Worm (Caenorhabditis elegans): Measurements from ENCODE around the gene Y55F3C.9.
A peak's percentile ranks its signal among the peaks of the same experiment; 100 is the strongest.
"Not testable (repeated sequence)": the region's sequence is repeated elsewhere in the genome, so short reads cannot be mapped to it uniquely, and the experiment has no call there.

Gene Y55F3C.9

DNA sequence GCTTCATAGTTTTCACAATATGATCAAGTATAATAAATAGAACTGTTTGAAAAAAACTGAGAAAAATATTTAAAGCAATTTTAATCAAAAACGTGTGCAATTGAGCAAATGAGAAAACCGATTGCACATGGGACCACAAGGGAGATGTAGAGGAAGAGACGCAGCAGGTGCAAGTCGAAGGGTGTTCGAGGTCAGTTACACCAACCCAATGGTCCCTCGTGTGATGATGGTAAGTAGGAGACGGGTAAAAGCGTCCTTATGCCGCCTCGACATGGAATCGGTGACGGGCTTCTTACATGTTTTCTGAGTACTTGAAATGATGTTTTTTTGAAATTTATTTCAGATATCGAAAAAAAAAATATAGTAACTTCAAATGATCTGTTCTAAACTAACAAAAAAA, at the start of gene Y55F3C.9:
Y55F3C.9 (minus strand) TSS at position 101 of the 400 bp plus-strand sequence.
- TF ChIP-seq ztf-1 (GFP tag; conservative IDR thresholded peaks at IDR 0.05) (no peak), gmeb-1 (tag; optimal IDR thresholded peaks at IDR 0.05) (no peak), R02D3.7 (tag; optimal IDR thresholded peaks at IDR 0.05) (no peak), ztf-4 (tag; optimal IDR thresholded peaks at IDR 0.05) (no peak), nhr-25 (tag; optimal IDR thresholded peaks at IDR 0.05) (no peak), zag-1 (tag; optimal IDR thresholded peaks at IDR 0.05) (no peak), nhr-6 (tag; optimal IDR thresholded peaks at IDR 0.05) (no peak)

DNA sequence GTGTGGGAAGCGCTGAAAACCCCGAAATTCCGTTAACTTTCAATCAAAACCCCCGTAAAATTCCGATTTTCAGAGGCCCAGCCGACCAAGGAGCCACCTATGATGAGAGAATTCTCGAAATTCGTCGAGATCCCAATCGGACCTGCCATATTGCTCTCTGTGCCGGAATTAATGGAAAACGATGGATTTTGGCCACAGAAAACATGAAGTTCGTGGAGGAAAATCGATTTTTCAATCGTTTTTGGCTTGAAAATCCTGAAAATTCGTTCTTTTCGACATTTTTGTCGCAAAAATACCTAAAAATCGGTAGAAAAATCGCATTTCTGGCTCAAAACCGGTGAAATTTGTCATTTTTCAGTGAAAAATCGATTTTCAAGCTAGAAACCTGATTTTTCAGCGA, 45.6 kb upstream of the Y55F3C.9 start:
- TF ChIP-seq zag-1 (tag; optimal IDR thresholded peaks at IDR 0.05) (no peak), peb-1 (tag; optimal IDR thresholded peaks at IDR 0.05) (no peak), dmd-4 (tag; optimal IDR thresholded peaks at IDR 0.05) (no peak), nhr-237 (tag; optimal IDR thresholded peaks at IDR 0.05) (no peak), ztf-1 (GFP tag; conservative IDR thresholded peaks at IDR 0.05) (no peak), Y55F3AM.14 (GFP tag; optimal IDR thresholded peaks at IDR 0.05) (no peak), elt-3 (tag; optimal IDR thresholded peaks at IDR 0.05) (no peak), F13H6.1 (tag; optimal IDR thresholded peaks at IDR 0.05) (no peak), alr-1 (tag; optimal IDR thresholded peaks at IDR 0.05) (no peak), sma-9 (GFP tag; optimal IDR thresholded peaks at IDR 0.05) (no peak), sma-9 (tag; optimal IDR thresholded peaks at IDR 0.05) (no peak), unc-62 (GFP tag; optimal IDR thresholded peaks at IDR 0.05) (no peak), mbf-1 (tag; optimal IDR thresholded peaks at IDR 0.05) (no peak), ceh-82 (tag; optimal IDR thresholded peaks at IDR 0.05) (no peak), gmeb-1 (tag; optimal IDR thresholded peaks at IDR 0.05) (no peak)

DNA sequence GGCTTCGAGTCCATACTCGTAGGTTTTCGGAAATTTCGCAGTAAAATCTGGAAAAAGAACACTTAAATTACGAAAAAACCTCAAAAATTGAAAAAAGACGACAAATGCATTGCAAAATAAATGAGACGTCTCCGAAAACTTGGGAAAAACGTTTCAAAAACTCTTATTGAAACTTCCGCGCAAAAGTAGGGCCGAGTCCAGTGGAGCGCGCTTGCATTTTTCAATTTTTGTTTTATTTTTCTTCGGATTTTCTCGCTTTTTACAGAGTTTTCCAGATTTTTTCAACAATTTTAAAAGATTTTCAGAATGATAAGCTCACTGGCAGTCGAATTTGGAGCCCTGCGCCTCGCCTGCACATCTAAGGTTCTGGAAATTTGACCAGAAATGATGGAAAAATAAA, 44.9 kb upstream of the Y55F3C.9 start, which contains the start of gene mrpl-2:
mrpl-2 (plus strand) TSS at position 307 of the 400 bp plus-strand sequence.
- TF ChIP-seq unc-55 (GFP tag; optimal IDR thresholded peaks at IDR 0.05): peak; percentile 63
- TF ChIP-seq sma-3 (GFP tag; optimal IDR thresholded peaks at IDR 0.05): no peak
- peak; percentile 19 for TF ChIP-seq C34F6.9 (tag; optimal IDR thresholded peaks at IDR 0.05)
- TF ChIP-seq gmeb-1 (tag; optimal IDR thresholded peaks at IDR 0.05): peak; percentile 78
- peak; percentile 20 for TF ChIP-seq nhr-129 (tag; optimal IDR thresholded peaks at IDR 0.05)
- no peak for TF ChIP-seq lsy-2 (tag; optimal IDR thresholded peaks at IDR 0.05)
- TF ChIP-seq crh-2 (tag; optimal IDR thresholded peaks at IDR 0.05): no peak
- TF ChIP-seq sem-4 (tag; optimal IDR thresholded peaks at IDR 0.05): no peak
- no peak for TF ChIP-seq Y55F3AM.14 (GFP tag; optimal IDR thresholded peaks at IDR 0.05)

DNA sequence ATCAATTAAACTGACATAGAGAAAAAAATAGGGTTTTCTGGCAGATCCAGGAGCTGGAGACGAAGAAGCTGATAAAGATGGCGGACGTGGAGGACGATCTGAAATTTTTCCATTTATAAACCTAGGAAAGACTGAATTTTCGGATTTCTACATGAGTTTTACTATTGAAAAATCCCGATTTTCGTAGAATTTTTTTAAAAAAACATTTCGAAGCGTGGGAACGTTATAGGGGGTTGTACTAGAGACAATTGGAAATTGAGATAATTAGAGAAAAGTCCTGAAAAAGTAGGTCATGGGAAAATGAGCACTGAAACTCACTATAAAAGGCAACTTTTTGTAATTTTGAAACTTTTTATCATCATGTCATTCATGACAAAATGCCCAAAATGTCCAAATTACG, 43.1 kb upstream of the Y55F3C.9 start, which contains the start of gene F56B3.9:
F56B3.9 (plus strand) TSS at position 301 of the 400 bp plus-strand sequence.
- TF ChIP-seq nhr-129, lin-11, elt-3 (tag; optimal IDR thresholded peaks at IDR 0.05): not testable (repeated sequence)

DNA sequence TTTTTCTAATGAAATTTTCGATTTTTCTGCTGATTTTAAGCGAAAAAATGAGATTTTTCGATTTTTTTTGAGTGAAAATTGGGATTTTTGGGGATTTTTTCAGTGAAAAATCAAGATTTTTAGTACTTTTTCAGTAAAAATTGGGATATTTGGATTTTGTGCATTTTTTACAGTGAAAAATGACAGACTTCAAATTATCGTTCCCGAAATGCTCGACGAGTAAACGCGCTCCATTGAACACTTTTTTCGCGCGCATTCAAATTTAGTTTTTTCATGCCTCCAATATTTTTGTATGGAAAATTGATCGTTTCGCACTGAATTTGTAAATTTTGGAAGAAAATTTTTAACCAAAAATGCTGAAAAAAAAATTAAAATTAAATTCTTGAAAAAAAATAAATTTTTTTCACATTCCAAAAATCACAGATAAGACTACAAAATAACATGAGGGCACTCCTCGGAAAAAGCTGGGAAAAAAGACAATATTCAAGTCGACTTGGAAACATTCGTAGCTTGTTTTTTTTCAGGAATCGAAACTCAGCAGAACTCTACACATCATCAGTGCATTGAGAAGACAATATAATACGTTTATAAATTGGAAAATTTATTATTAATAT, 42.0 kb upstream of the Y55F3C.9 start:
- TF ChIP-seq gmeb-1 (tag; optimal IDR thresholded peaks at IDR 0.05): peak; percentile 33

DNA sequence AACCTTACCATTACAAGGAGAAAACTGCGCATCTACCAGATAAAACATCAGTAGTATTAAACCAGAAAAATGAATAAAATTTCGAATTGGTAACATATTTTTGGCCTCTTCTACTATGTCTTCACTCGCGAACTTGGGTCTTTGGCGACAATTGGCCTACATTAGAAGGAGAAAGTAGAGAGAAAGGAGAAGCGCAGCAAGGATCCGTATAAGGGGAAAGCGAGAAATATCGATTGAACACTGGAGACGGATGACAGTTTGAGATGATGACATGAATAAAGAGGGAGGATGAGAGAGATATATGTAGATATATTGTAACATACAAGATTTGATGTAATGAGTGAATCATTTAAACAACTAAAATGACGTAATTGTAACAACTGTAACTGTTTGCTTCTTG, 40.3 kb upstream of the Y55F3C.9 start, which contains the start of gene F56B3.2:
F56B3.2 (minus strand) TSS at position 273 of the 400 bp plus-strand sequence.
- TF ChIP-seq egl-27 (tag; optimal IDR thresholded peaks at IDR 0.05) (no peak), blmp-1 (tag; optimal IDR thresholded peaks at IDR 0.05; ENCODE audit: insufficient read depth) (peak; percentile 56)

DNA sequence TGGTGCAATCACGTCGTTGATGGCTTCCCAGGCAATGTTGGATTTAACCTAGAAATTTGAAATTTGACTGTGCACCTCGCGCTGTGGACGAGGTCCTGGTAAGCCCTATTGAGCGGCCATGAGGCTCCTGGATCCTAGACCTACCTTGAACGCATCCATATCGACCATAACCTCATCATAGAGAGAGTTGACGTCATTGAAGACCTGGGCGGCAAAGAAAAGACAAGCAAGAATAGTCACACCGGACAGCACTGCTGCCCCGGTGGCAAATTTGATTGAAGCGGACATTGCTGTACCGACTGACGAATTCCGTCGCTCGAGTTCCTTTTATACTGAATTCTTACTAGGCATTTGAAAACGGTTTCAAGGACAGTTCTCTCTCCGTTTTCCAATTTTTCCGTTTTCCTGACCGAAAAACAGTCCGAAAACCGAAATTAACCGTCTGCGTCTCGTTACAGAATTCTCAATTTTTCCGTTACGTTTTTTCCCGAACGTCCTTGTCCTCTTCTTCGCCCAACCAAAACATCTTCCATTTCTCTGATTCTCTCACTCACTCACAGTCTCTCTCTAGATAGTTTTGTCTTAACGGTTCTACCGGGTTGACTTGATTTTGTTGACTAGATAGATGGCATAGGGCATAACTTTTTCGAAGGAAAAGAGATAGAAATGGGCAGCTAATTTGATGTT, 35.5 kb upstream of the Y55F3C.9 start, which contains the start of gene col-103:
col-103 (minus strand) TSS at position 302 of the 687 bp plus-strand sequence.
- peak; percentile 54 for TF ChIP-seq nhr-129 (tag; optimal IDR thresholded peaks at IDR 0.05)
- no peak for TF ChIP-seq nhr-237 (tag; optimal IDR thresholded peaks at IDR 0.05)
- peak; percentile 22 for TF ChIP-seq fos-1 (tag; optimal IDR thresholded peaks at IDR 0.05)
- TF ChIP-seq dmd-4 (tag; optimal IDR thresholded peaks at IDR 0.05): no peak
- no peak for TF ChIP-seq nhr-12 (tag; optimal IDR thresholded peaks at IDR 0.05)
- no peak for TF ChIP-seq ztf-1 (GFP tag; conservative IDR thresholded peaks at IDR 0.05)
- no peak for TF ChIP-seq blmp-1 (tag; optimal IDR thresholded peaks at IDR 0.05; ENCODE audit: insufficient read depth)
- no peak for TF ChIP-seq mab-5 (tag; optimal IDR thresholded peaks at IDR 0.05)
- TF ChIP-seq lin-13 (GFP tag; optimal IDR thresholded peaks at IDR 0.05): no peak
- no peak for TF ChIP-seq ZK546.5 (tag; optimal IDR thresholded peaks at IDR 0.05)
- TF ChIP-seq elt-1 (tag; optimal IDR thresholded peaks at IDR 0.05): no peak
- TF ChIP-seq unc-55 (GFP tag; optimal IDR thresholded peaks at IDR 0.05): no peak
- no peak for TF ChIP-seq nhr-23 (tag; optimal IDR thresholded peaks at IDR 0.05)
- TF ChIP-seq egl-27 (tag; optimal IDR thresholded peaks at IDR 0.05): no peak
- no peak for TF ChIP-seq nhr-77 (tag; optimal IDR thresholded peaks at IDR 0.05)
- peak; percentile 93 for TF ChIP-seq ama-1 (optimal IDR thresholded peaks at IDR 0.05)
- no peak for TF ChIP-seq ztf-11 (tag; optimal IDR thresholded peaks at IDR 0.05)
- TF ChIP-seq lin-39 (tag; optimal IDR thresholded peaks at IDR 0.05): no peak
- no peak for TF ChIP-seq peb-1 (tag; optimal IDR thresholded peaks at IDR 0.05)

Measured in whole organism, L2 larva.